Fruit fly (Drosophila melanogaster) Kc167 (cell line): ENCODE data around the gene CG43897.

Source experiments
- Myc ChIP-seq: fragments of >200 bp; optimal IDR thresholded peaks from 2 replicates; lab custom pipeline; 2017; ENCODE audit warnings: missing external identifiers
- Sin3A ChIP-seq: fragments of >200 bp; optimal IDR thresholded peaks from 2 replicates; lab custom pipeline; 2018; ENCODE audit warnings: missing external identifiers
- h ChIP-seq: fragments of >200 bp; optimal IDR thresholded peaks from 3 replicates; lab custom pipeline; 2018; ENCODE audit warnings: missing external identifiers
- insv ChIP-seq: fragments of >200 bp; optimal IDR thresholded peaks from 3 replicates; lab custom pipeline; 2018; ENCODE audit warnings: missing external identifiers
- psq ChIP-seq: fragments of >200 bp; optimal IDR thresholded peaks from 2 replicates; lab custom pipeline; 2017; ENCODE audit warnings: missing external identifiers
- ttk ChIP-seq: sonication (Bioruptor generic); optimal IDR thresholded peaks from 2 replicates; lab custom pipeline; 2017; ENCODE audit warnings: missing external identifiers

DNA sequence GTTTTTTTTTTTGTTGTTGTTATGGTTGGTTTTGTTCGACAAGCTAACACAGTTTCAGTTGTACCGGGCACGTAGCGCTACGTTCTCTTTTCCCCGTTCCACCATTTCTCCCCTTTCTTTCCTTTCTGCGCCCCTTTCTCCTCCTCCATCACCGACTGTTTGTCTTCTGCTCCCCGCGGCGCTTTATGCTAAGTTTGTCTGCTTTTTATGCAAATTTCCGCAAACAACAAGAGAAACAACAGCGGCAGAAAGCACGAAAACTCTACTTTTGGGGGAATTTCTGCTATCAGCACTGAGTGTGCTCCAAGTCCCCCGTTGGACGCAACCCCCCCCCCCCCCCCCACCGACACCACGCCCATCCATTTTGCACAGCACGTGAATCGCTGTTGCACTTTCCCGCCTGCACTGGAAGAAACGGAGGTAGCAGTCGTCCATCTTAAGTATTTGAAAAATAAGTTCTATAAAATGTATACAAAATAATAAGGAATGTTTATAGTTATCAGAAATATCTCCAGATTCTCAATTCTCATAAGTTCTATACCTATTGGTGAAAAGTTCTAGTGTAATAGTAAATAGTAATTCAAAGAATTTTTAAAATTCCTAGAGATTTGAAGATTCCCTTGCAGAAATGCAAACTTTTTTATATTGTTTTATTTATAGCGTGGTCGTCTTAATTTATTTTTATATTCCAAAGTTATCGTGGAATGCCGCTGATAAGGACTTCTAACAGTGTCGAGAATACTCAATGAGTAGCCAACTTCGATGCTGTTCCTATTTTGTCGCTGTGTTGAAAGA, 48.5 kb upstream of the CG43897 start:
- TF ChIP-seq Myc (lab: Kevin White, UChicago) (no peak), insv (no peak), h (no peak), Sin3A (no peak), ttk (no peak), psq (lab: Kevin White, UChicago) (no peak)
